Fruit fly (Drosophila melanogaster) whole organism, embryonic: ENCODE data around the gene CG17224.

Experiments
- Abd-B ChIP-seq: fragments of 200-800 bp; sonication (Bioruptor generic); optimal IDR thresholded peaks from 2 replicates; lab custom pipeline; 2018; ENCODE audit warnings: missing biosample characterization, mild to moderate bottlenecking, missing genetic modification characterization, moderate library complexity
- CG10147 ChIP-seq: fragments of 200-800 bp; sonication (Bioruptor generic); optimal IDR thresholded peaks from 2 replicates; lab custom pipeline; 2019; ENCODE audit warnings: missing biosample characterization, mild to moderate bottlenecking, missing genetic modification characterization, moderate library complexity
- CG10366 ChIP-seq: fragments of 200-800 bp; sonication (Bioruptor generic); IDR thresholded peaks from 2 replicates; pipeline ENCODE4 v1.3.6; 2022; ENCODE audit warnings: missing biosample characterization, missing genetic modification characterization
- CG10462 ChIP-seq: fragments of 200-800 bp; sonication (Bioruptor generic); optimal IDR thresholded peaks from 2 replicates; lab custom pipeline; 2016; ENCODE audit warnings: missing biosample characterization, missing genetic modification characterization
- CG11560 ChIP-seq: fragments of 200-800 bp; sonication (Bioruptor generic); IDR thresholded peaks from 3 replicates; pipeline ENCODE4 v1.3.6; 2022; ENCODE audit warnings: missing biosample characterization, missing genetic modification characterization
- CG16813 ChIP-seq: fragments of 200-800 bp; sonication (Bioruptor generic); IDR thresholded peaks from 3 replicates; pipeline ENCODE4 v1.3.6; 2022; ENCODE audit warnings: missing biosample characterization, missing genetic modification characterization; ENCODE audit not compliant: partially characterized antibody
- CG17568 ChIP-seq: fragments of 200-800 bp; sonication (Bioruptor generic); optimal IDR thresholded peaks from 2 replicates; lab custom pipeline; 2018; ENCODE audit warnings: missing biosample characterization, mild to moderate bottlenecking, missing genetic modification characterization, moderate library complexity
- CG3163 ChIP-seq: fragments of 200-800 bp; sonication (Bioruptor generic); optimal IDR thresholded peaks from 3 replicates; lab custom pipeline; 2016; ENCODE audit warnings: missing biosample characterization, missing genetic modification characterization
- CG5180 ChIP-seq: fragments of 200-800 bp; sonication (Bioruptor generic); optimal IDR thresholded peaks from 3 replicates; lab custom pipeline; 2017; ENCODE audit warnings: missing biosample characterization, missing genetic modification characterization, mild to moderate bottlenecking, moderate library complexity, missing genetic modification reagents
- CG5245 ChIP-seq: fragments of 200-800 bp; sonication (Bioruptor generic); optimal IDR thresholded peaks from 3 replicates; lab custom pipeline; 2016; ENCODE audit warnings: missing biosample characterization, missing genetic modification characterization
- CG6765 ChIP-seq: fragments of 200-800 bp; sonication (Bioruptor generic); optimal IDR thresholded peaks from 3 replicates; lab custom pipeline; 2017; ENCODE audit warnings: missing biosample characterization, mild to moderate bottlenecking, missing genetic modification characterization
- CG7372 ChIP-seq: fragments of 200-800 bp; sonication (Bioruptor generic); IDR thresholded peaks from 2 replicates; pipeline ENCODE4 v1.3.6; 2022; ENCODE audit warnings: missing biosample characterization, missing genetic modification characterization
- CG7839 ChIP-seq: fragments of 200-800 bp; sonication (Bioruptor generic); optimal IDR thresholded peaks from 3 replicates; lab custom pipeline; 2018; ENCODE audit warnings: missing biosample characterization, mild to moderate bottlenecking, missing genetic modification characterization, moderate library complexity
- CG8089 ChIP-seq: fragments of 200-800 bp; sonication (Bioruptor generic); optimal IDR thresholded peaks from 3 replicates; lab custom pipeline; 2016; ENCODE audit warnings: missing biosample characterization, missing genetic modification characterization
- CG9727 ChIP-seq: fragments of 200-800 bp; sonication (Bioruptor generic); optimal IDR thresholded peaks from 3 replicates; lab custom pipeline; 2017; ENCODE audit warnings: missing biosample characterization, mild to moderate bottlenecking, missing genetic modification characterization
- Chrac-16 ChIP-seq: fragments of 200-800 bp; sonication (Bioruptor generic); optimal IDR thresholded peaks from 3 replicates; lab custom pipeline; 2016; ENCODE audit warnings: missing biosample characterization, missing genetic modification characterization
- D19A ChIP-seq: fragments of 200-800 bp; optimal IDR thresholded peaks from 3 replicates; lab custom pipeline; 2019; ENCODE audit warnings: missing biosample characterization, mild to moderate bottlenecking, missing genetic modification characterization, moderate library complexity
- D19B ChIP-seq: fragments of 200-800 bp; sonication (Bioruptor generic); optimal IDR thresholded peaks from 2 replicates; lab custom pipeline; 2017; ENCODE audit warnings: missing biosample characterization, mild to moderate bottlenecking, missing genetic modification characterization
- Dip3 ChIP-seq: fragments of 200-800 bp; sonication (Bioruptor generic); optimal IDR thresholded peaks from 3 replicates; lab custom pipeline; 2016; ENCODE audit warnings: missing biosample characterization, missing genetic modification characterization
- Elba2 ChIP-seq: fragments of 200-800 bp; sonication (Bioruptor generic); optimal IDR thresholded peaks from 3 replicates; lab custom pipeline; 2016; ENCODE audit warnings: missing biosample characterization, missing genetic modification characterization
- GATAe ChIP-seq: fragments of 200-800 bp; sonication (Bioruptor generic); conservative IDR thresholded peaks from 2 replicates; pipeline ENCODE4 v1.3.6; 2022; ENCODE audit warnings: missing biosample characterization, missing genetic modification characterization
- Jarid2 ChIP-seq: fragments of 200-800 bp; sonication (Bioruptor generic); optimal IDR thresholded peaks from 3 replicates; lab custom pipeline; 2017; ENCODE audit warnings: mild to moderate bottlenecking, missing biosample characterization, missing genetic modification reagents, missing genetic modification characterization
- Lhr ChIP-seq: fragments of 200-800 bp; sonication (Bioruptor generic); optimal IDR thresholded peaks from 3 replicates; lab custom pipeline; 2017; ENCODE audit warnings: mild to moderate bottlenecking, missing biosample characterization, missing genetic modification reagents, missing genetic modification characterization
- Max ChIP-seq: fragments of 200-800 bp; sonication (Bioruptor generic); optimal IDR thresholded peaks from 2 replicates; lab custom pipeline; 2016; ENCODE audit warnings: missing biosample characterization, mild to moderate bottlenecking, missing genetic modification characterization
- Poxn ChIP-seq: fragments of 200-800 bp; sonication (Bioruptor generic); IDR thresholded peaks from 2 replicates; pipeline ENCODE4 v1.3.6; 2022; ENCODE audit warnings: missing biosample characterization, missing genetic modification characterization
- Side ChIP-seq: fragments of 200-800 bp; sonication (Bioruptor generic); optimal IDR thresholded peaks from 2 replicates; lab custom pipeline; 2016; ENCODE audit warnings: missing biosample characterization, missing genetic modification characterization
- Spps ChIP-seq: fragments of 200-800 bp; sonication (Bioruptor generic); optimal IDR thresholded peaks from 2 replicates; lab custom pipeline; 2018; ENCODE audit warnings: missing biosample characterization, mild to moderate bottlenecking, missing genetic modification characterization
- Sry-δ ChIP-seq: fragments of 200-800 bp; sonication (Bioruptor generic); optimal IDR thresholded peaks from 2 replicates; lab custom pipeline; 2016; ENCODE audit warnings: missing biosample characterization, missing genetic modification characterization
- TFAM ChIP-seq: fragments of 200-800 bp; sonication (Bioruptor generic); optimal IDR thresholded peaks from 2 replicates; lab custom pipeline; 2017; ENCODE audit warnings: missing biosample characterization, missing genetic modification characterization, inconsistent platforms
- Taf1 ChIP-seq: fragments of 200-800 bp; sonication (Bioruptor generic); IDR thresholded peaks from 2 replicates; pipeline ENCODE4 v1.3.6; 2022; ENCODE audit warnings: missing biosample characterization, missing genetic modification characterization
- Tbp ChIP-seq: fragments of >200 bp; optimal IDR thresholded peaks from 2 replicates; lab custom pipeline; 2018; ENCODE audit warnings: missing biosample characterization, missing genetic modification characterization
- ase ChIP-seq: fragments of 200-800 bp; sonication (Bioruptor generic); IDR thresholded peaks from 3 replicates; pipeline ENCODE4 v1.3.6; 2022; ENCODE audit warnings: missing biosample characterization, missing genetic modification characterization
- bbx ChIP-seq: fragments of 200-800 bp; sonication (Bioruptor generic); IDR thresholded peaks from 2 replicates; pipeline ENCODE4 v1.3.6; 2022; ENCODE audit warnings: missing biosample characterization, missing genetic modification characterization; ENCODE audit not compliant: partially characterized antibody
- bowl ChIP-seq: fragments of 200-800 bp; sonication (Bioruptor generic); IDR thresholded peaks from 2 replicates; pipeline ENCODE4 v1.3.6; 2022; ENCODE audit warnings: missing biosample characterization, missing genetic modification characterization
- chm ChIP-seq: fragments of 200-800 bp; sonication (Bioruptor generic); IDR thresholded peaks from 2 replicates; pipeline ENCODE4 v1.3.6; 2022; ENCODE audit warnings: missing biosample characterization, missing genetic modification characterization
- disco-r ChIP-seq: fragments of 200-800 bp; sonication (Bioruptor generic); optimal IDR thresholded peaks from 2 replicates; lab custom pipeline; 2016; ENCODE audit warnings: missing biosample characterization, missing genetic modification characterization
- fd102C ChIP-seq: fragments of 200-800 bp; sonication (Bioruptor generic); optimal IDR thresholded peaks from 2 replicates; lab custom pipeline; 2018; ENCODE audit warnings: missing biosample characterization, mild to moderate bottlenecking, missing genetic modification characterization, moderate library complexity
- fd3F ChIP-seq: fragments of 200-800 bp; sonication (Bioruptor generic); optimal IDR thresholded peaks from 2 replicates; lab custom pipeline; 2018; ENCODE audit warnings: missing biosample characterization, mild to moderate bottlenecking, missing genetic modification characterization, moderate library complexity
- gem ChIP-seq: fragments of 200-800 bp; sonication (Bioruptor generic); optimal IDR thresholded peaks from 2 replicates; lab custom pipeline; 2019; ENCODE audit warnings: missing biosample characterization, mild to moderate bottlenecking, missing genetic modification characterization, moderate library complexity
- kay ChIP-seq: fragments of 200-800 bp; sonication (Bioruptor generic); optimal IDR thresholded peaks from 2 replicates; lab custom pipeline; 2016; ENCODE audit warnings: missing biosample characterization, missing genetic modification characterization
- kni ChIP-seq: fragments of 200-800 bp; sonication (Bioruptor generic); optimal IDR thresholded peaks from 3 replicates; lab custom pipeline; 2017; ENCODE audit warnings: mild to moderate bottlenecking, missing biosample characterization, missing genetic modification reagents, missing genetic modification characterization
- lilli ChIP-seq: fragments of 200-800 bp; sonication (Bioruptor generic); optimal IDR thresholded peaks from 3 replicates; lab custom pipeline; 2016; ENCODE audit warnings: missing biosample characterization, missing genetic modification characterization
- maf-S ChIP-seq: fragments of 200-800 bp; sonication (Bioruptor generic); optimal IDR thresholded peaks from 2 replicates; lab custom pipeline; 2016; ENCODE audit warnings: missing biosample characterization, missing genetic modification characterization
- peb ChIP-seq: fragments of 200-800 bp; sonication (Bioruptor generic); IDR thresholded peaks from 2 replicates; pipeline ENCODE4 v1.3.6; 2022; ENCODE audit warnings: missing biosample characterization, missing genetic modification characterization
- phol ChIP-seq: fragments of 200-800 bp; sonication (Bioruptor generic); optimal IDR thresholded peaks from 3 replicates; lab custom pipeline; 2018; ENCODE audit warnings: missing biosample characterization, mild to moderate bottlenecking, missing genetic modification characterization, moderate library complexity
- so ChIP-seq: fragments of 200-800 bp; sonication (Bioruptor generic); IDR thresholded peaks from 3 replicates; pipeline ENCODE4 v1.3.6; 2022; ENCODE audit warnings: missing biosample characterization, missing genetic modification characterization
- sr ChIP-seq: fragments of 200-800 bp; sonication (Bioruptor generic); IDR thresholded peaks from 3 replicates; pipeline ENCODE4 v1.3.6; 2022; ENCODE audit warnings: missing biosample characterization, missing genetic modification characterization
- sug ChIP-seq: fragments of 200-800 bp; optimal IDR thresholded peaks from 2 replicates; lab custom pipeline; 2019; ENCODE audit warnings: missing biosample characterization, mild to moderate bottlenecking, missing genetic modification characterization, moderate library complexity
- toy ChIP-seq: fragments of 200-800 bp; sonication (Bioruptor generic); IDR thresholded peaks from 2 replicates; pipeline ENCODE4 v1.3.6; 2022; ENCODE audit warnings: missing biosample characterization, missing genetic modification characterization
- tup ChIP-seq: fragments of 200-800 bp; sonication (Bioruptor generic); optimal IDR thresholded peaks from 2 replicates; lab custom pipeline; 2016; ENCODE audit warnings: missing biosample characterization, mild to moderate bottlenecking, missing genetic modification characterization, moderate library complexity
- tx ChIP-seq: fragments of 200-800 bp; sonication (Bioruptor generic); optimal IDR thresholded peaks from 2 replicates; lab custom pipeline; 2016; ENCODE audit warnings: missing biosample characterization, missing genetic modification characterization

The CG17224 gene

DNA sequence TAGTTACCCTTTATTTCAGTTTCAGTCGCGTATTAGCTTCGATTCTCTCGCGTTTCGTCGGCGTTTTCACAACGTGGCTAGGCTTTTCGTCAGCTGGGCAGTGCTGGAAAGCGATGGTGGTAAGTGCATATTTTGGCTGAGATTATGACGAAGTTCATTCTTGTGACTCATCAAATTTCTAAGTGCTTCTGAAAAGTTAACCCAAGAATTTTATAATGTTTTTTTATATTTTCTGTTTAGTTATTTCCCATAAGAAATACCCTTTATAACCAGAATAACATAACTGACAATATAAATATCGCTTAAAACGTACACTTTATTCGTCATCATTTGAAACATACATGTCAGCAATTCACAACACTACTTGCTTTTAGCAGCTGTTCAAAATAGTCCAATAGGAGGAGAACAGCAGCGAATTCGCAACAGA, 19.1 kb upstream of the CG17224 start, which contains the start of the genes CG17260 and SerRS (continued):
- TF ChIP-seq phol (tag; lab: Kevin White, UChicago), result peak; percentile 96
- peak; percentile 26; the same call in 1 of the 2 replicates for TF ChIP-seq bowl (GFP tag; lab: Robert Waterston, UW)
- TF ChIP-seq maf-S (GFP tag; lab: Kevin White, UChicago), result peak; percentile 93
- peak; percentile 82 for TF ChIP-seq CG6765 (GFP tag; lab: Kevin White, UChicago)
- TF ChIP-seq gem (tag; lab: Kevin White, UChicago), result peak; percentile 97
- peak; percentile 48 for TF ChIP-seq fd102C
- peak; percentile 90 for TF ChIP-seq tx (GFP tag; lab: Kevin White, UChicago)
- peak; percentile 85 for TF ChIP-seq Spps
- TF ChIP-seq CG8089 (GFP tag; lab: Kevin White, UChicago), result peak; percentile 83
- peak; percentile 80 for TF ChIP-seq D19B (GFP tag; lab: Kevin White, UChicago)
- peak; percentile 90 for TF ChIP-seq CG10147
- peak; percentile 99 for TF ChIP-seq Elba2 (GFP tag; lab: Kevin White, UChicago)
- TF ChIP-seq Abd-B (GFP tag; lab: Kevin White, UChicago), result peak; percentile 92
- TF ChIP-seq CG5180 (GFP tag; lab: Kevin White, UChicago), result no peak
- no peak for TF ChIP-seq D19A (tag; lab: Kevin White, UChicago)
- peak; percentile 88 for TF ChIP-seq CG7372 (GFP tag; lab: Robert Waterston, UW)
- peak; percentile 61 for TF ChIP-seq Jarid2 (GFP tag; lab: Kevin White, UChicago)
- peak; percentile 94 for TF ChIP-seq CG7839 (tag; lab: Kevin White, UChicago)
- no peak for TF ChIP-seq CG17568
- peak; percentile 75 for TF ChIP-seq GATAe (GFP tag; lab: Robert Waterston, UW)
- TF ChIP-seq peb (GFP tag; lab: Robert Waterston, UW), result peak; percentile 87
- TF ChIP-seq CG10462 (GFP tag; lab: Kevin White, UChicago), result peak; percentile 85
- peak; percentile 82 for TF ChIP-seq Taf1
- peak; percentile 73 for TF ChIP-seq CG3163 (GFP tag; lab: Kevin White, UChicago)
- peak; percentile 97 for TF ChIP-seq lilli (GFP tag; lab: Kevin White, UChicago)
- peak; percentile 85 for TF ChIP-seq disco-r (GFP tag; lab: Kevin White, UChicago)
- TF ChIP-seq CG9727 (GFP tag; lab: Kevin White, UChicago), result peak; percentile 86
- TF ChIP-seq Poxn (GFP tag; lab: Robert Waterston, UW), result peak; percentile 80
- TF ChIP-seq sr, result no peak
- TF ChIP-seq CG11560 (tag; lab: Robert Waterston, UW), result peak; percentile 86
- TF ChIP-seq Max, result peak; percentile 97
- no peak for TF ChIP-seq Tbp (GFP tag; lab: Kevin White, UChicago)
- TF ChIP-seq bbx, result no peak
- peak; percentile 94 for TF ChIP-seq Chrac-16
- peak; percentile 92 for TF ChIP-seq sug (tag; lab: Kevin White, UChicago)
- peak; percentile 92 for TF ChIP-seq ase (GFP tag; lab: Robert Waterston, UW)
- TF ChIP-seq CG16813 (GFP tag; lab: Robert Waterston, UW), result peak; percentile 61
- peak; percentile 66 for TF ChIP-seq Sry-δ (GFP tag; lab: Kevin White, UChicago)
- peak; percentile 90 for TF ChIP-seq CG10366
- peak; percentile 36; the same call in 1 of the 2 replicates for TF ChIP-seq chm
- TF ChIP-seq Lhr (GFP tag; lab: Kevin White, UChicago), result no peak
- TF ChIP-seq fd3F, result peak; percentile 92
- peak; percentile 90 for TF ChIP-seq Side (GFP tag; lab: Kevin White, UChicago)
- peak; percentile 68; the same call in 1 of the 2 replicates for TF ChIP-seq toy (GFP tag; lab: Robert Waterston, UW)
- peak; percentile 91 for TF ChIP-seq tup
- TF ChIP-seq Dip3, result peak; percentile 97
- TF ChIP-seq kay, result peak; percentile 95
- TF ChIP-seq kni (GFP tag; lab: Kevin White, UChicago), result peak; percentile 69
- TF ChIP-seq CG5245 (GFP tag; lab: Kevin White, UChicago), result peak; percentile 81
- peak; percentile 38 for TF ChIP-seq TFAM (GFP tag; lab: Kevin White, UChicago)
- peak; percentile 83; the same call in 1 of the 3 replicates for TF ChIP-seq so
